Fruit fly (Drosophila melanogaster) whole organism, embryonic: ENCODE measurements around the gene CG11596.

ENCODE experiments used
- Atf3 ChIP-seq: fragments of 200-800 bp; sonication (Bioruptor generic); optimal IDR thresholded peaks from 3 replicates; lab custom pipeline; 2016; ENCODE audit warnings: missing biosample characterization, missing genetic modification characterization
- Atf6 ChIP-seq: fragments of 200-800 bp; sonication (Bioruptor generic); IDR thresholded peaks from 2 replicates; pipeline ENCODE4 v1.3.6; 2022; ENCODE audit warnings: missing biosample characterization, missing genetic modification characterization
- C15 ChIP-seq: fragments of 200-800 bp; sonication (Bioruptor generic); IDR thresholded peaks from 3 replicates; pipeline ENCODE4 v1.3.6; 2022; ENCODE audit warnings: missing biosample characterization, missing genetic modification characterization
- CG10147 ChIP-seq: fragments of 200-800 bp; sonication (Bioruptor generic); optimal IDR thresholded peaks from 2 replicates; lab custom pipeline; 2019; ENCODE audit warnings: missing biosample characterization, mild to moderate bottlenecking, missing genetic modification characterization, moderate library complexity
- CG11398 ChIP-seq: fragments of 200-800 bp; sonication (Bioruptor generic); optimal IDR thresholded peaks from 2 replicates; lab custom pipeline; 2016; ENCODE audit warnings: missing biosample characterization, missing genetic modification characterization
- CG11560 ChIP-seq: fragments of 200-800 bp; sonication (Bioruptor generic); IDR thresholded peaks from 3 replicates; pipeline ENCODE4 v1.3.6; 2022; ENCODE audit warnings: missing biosample characterization, missing genetic modification characterization
- CG12104 ChIP-seq: fragments of 200-800 bp; sonication (Bioruptor generic); optimal IDR thresholded peaks from 3 replicates; lab custom pipeline; 2016; ENCODE audit warnings: missing biosample characterization, missing genetic modification characterization
- CG1647 ChIP-seq: fragments of 200-800 bp; sonication (Bioruptor generic); optimal IDR thresholded peaks from 3 replicates; lab custom pipeline; 2016; ENCODE audit warnings: missing biosample characterization, missing genetic modification characterization
- CG18619 ChIP-seq: fragments of 200-800 bp; sonication (Bioruptor generic); optimal IDR thresholded peaks from 3 replicates; lab custom pipeline; 2017; ENCODE audit warnings: missing biosample characterization, mild to moderate bottlenecking, missing genetic modification characterization
- CG31388 ChIP-seq: fragments of 200-800 bp; sonication (Bioruptor generic); optimal IDR thresholded peaks from 2 replicates; lab custom pipeline; 2016; ENCODE audit warnings: missing biosample characterization, missing genetic modification characterization
- CG32532 ChIP-seq: fragments of 200-800 bp; sonication (Bioruptor generic); IDR thresholded peaks from 2 replicates; pipeline ENCODE4 v1.3.6; 2022; ENCODE audit warnings: missing biosample characterization, missing genetic modification characterization
- CG4282 ChIP-seq: fragments of 200-800 bp; sonication (Bioruptor generic); optimal IDR thresholded peaks from 2 replicates; lab custom pipeline; 2016; ENCODE audit warnings: missing biosample characterization, missing genetic modification characterization
- CG4617 ChIP-seq: fragments of 200-800 bp; sonication (Bioruptor generic); optimal IDR thresholded peaks from 3 replicates; lab custom pipeline; 2016; ENCODE audit warnings: missing biosample characterization, missing genetic modification characterization, borderline replicate concordance
- CG6791 ChIP-seq: fragments of 200-800 bp; sonication (Bioruptor generic); IDR thresholded peaks from 3 replicates; pipeline ENCODE4 v1.3.6; 2022; ENCODE audit warnings: missing biosample characterization, missing genetic modification characterization; ENCODE audit not compliant: partially characterized antibody
- CG6854 ChIP-seq: fragments of 200-800 bp; sonication (Bioruptor generic); optimal IDR thresholded peaks from 3 replicates; lab custom pipeline; 2017; ENCODE audit warnings: missing biosample characterization, mild to moderate bottlenecking, missing genetic modification characterization
- CG7271 ChIP-seq: fragments of 200-800 bp; sonication (Bioruptor generic); optimal IDR thresholded peaks from 2 replicates; lab custom pipeline; 2018; ENCODE audit warnings: missing biosample characterization, mild to moderate bottlenecking, missing genetic modification characterization, moderate library complexity
- CG7786 ChIP-seq: fragments of 200-800 bp; sonication (Bioruptor generic); optimal IDR thresholded peaks from 2 replicates; lab custom pipeline; 2016; ENCODE audit warnings: missing biosample characterization, missing genetic modification characterization
- CG7928 ChIP-seq: fragments of 200-800 bp; sonication (Bioruptor generic); optimal IDR thresholded peaks from 2 replicates; lab custom pipeline; 2017; ENCODE audit warnings: missing biosample characterization, mild to moderate bottlenecking, missing genetic modification characterization
- CG9817 ChIP-seq: fragments of 200-800 bp; sonication (Bioruptor generic); optimal IDR thresholded peaks from 2 replicates; lab custom pipeline; 2018; ENCODE audit warnings: missing biosample characterization, mild to moderate bottlenecking, missing genetic modification characterization, moderate library complexity
- CTCF ChIP-seq: fragments of 200-800 bp; sonication (Bioruptor generic); optimal IDR thresholded peaks from 2 replicates; lab custom pipeline; 2017; ENCODE audit warnings: missing biosample characterization, mild to moderate bottlenecking, missing genetic modification characterization, moderate library complexity
- D19B ChIP-seq: fragments of 200-800 bp; sonication (Bioruptor generic); optimal IDR thresholded peaks from 2 replicates; lab custom pipeline; 2017; ENCODE audit warnings: missing biosample characterization, mild to moderate bottlenecking, missing genetic modification characterization
- HLHmδ ChIP-seq: fragments of 200-800 bp; sonication (Bioruptor generic); optimal IDR thresholded peaks from 2 replicates; lab custom pipeline; 2018; ENCODE audit warnings: missing biosample characterization, mild to moderate bottlenecking, missing genetic modification characterization, moderate library complexity
- Hmx ChIP-seq: fragments of 200-800 bp; sonication (Bioruptor generic); optimal IDR thresholded peaks from 2 replicates; lab custom pipeline; 2016; ENCODE audit warnings: missing biosample characterization, missing genetic modification characterization
- Hr39 ChIP-seq: fragments of >200 bp; optimal IDR thresholded peaks from 2 replicates; lab custom pipeline; 2017
- Hr51 ChIP-seq, 2 experiments: fragments of 200-800 bp; sonication (Bioruptor generic); optimal IDR thresholded peaks; 2 replicates in 1 of 2; 3 replicates in 1 of 2; lab custom pipeline; 2016 to 2018; ENCODE audit warnings: missing biosample characterization in 2 of 2, missing genetic modification characterization in 2 of 2, mild to moderate bottlenecking in 1 of 2, moderate library complexity in 1 of 2
- Nf-YC ChIP-seq: fragments of 200-800 bp; optimal IDR thresholded peaks from 3 replicates; lab custom pipeline; 2019; ENCODE audit warnings: missing biosample characterization, mild to moderate bottlenecking, missing genetic modification characterization, moderate library complexity
- Poxn ChIP-seq: fragments of 200-800 bp; sonication (Bioruptor generic); IDR thresholded peaks from 2 replicates; pipeline ENCODE4 v1.3.6; 2022; ENCODE audit warnings: missing biosample characterization, missing genetic modification characterization
- Scr ChIP-seq: fragments of 200-800 bp; sonication (Bioruptor generic); IDR thresholded peaks from 2 replicates; pipeline ENCODE4 v1.3.6; 2022; ENCODE audit warnings: missing biosample characterization, missing genetic modification characterization; ENCODE audit not compliant: partially characterized antibody
- bbx ChIP-seq: fragments of 200-800 bp; sonication (Bioruptor generic); IDR thresholded peaks from 2 replicates; pipeline ENCODE4 v1.3.6; 2022; ENCODE audit warnings: missing biosample characterization, missing genetic modification characterization; ENCODE audit not compliant: partially characterized antibody
- bsh ChIP-seq, 2 experiments: fragments of 200-800 bp; sonication (Bioruptor generic); optimal IDR thresholded peaks; 2 replicates each; lab custom pipeline; 2017 to 2018; ENCODE audit warnings: mild to moderate bottlenecking in 2 of 2, missing biosample characterization in 2 of 2, missing genetic modification characterization in 2 of 2, moderate library complexity in 1 of 2
- ci ChIP-seq: fragments of 200-800 bp; sonication (Bioruptor generic); IDR thresholded peaks from 3 replicates; pipeline ENCODE4 v1.3.6; 2022; ENCODE audit warnings: missing biosample characterization, missing genetic modification characterization
- exex ChIP-seq: fragments of 200-800 bp; sonication (Bioruptor generic); optimal IDR thresholded peaks from 4 replicates; lab custom pipeline; 2018; ENCODE audit warnings: missing biosample characterization, mild to moderate bottlenecking, missing genetic modification characterization, moderate library complexity
- fru ChIP-seq: fragments of >200 bp; optimal IDR thresholded peaks from 2 replicates; lab custom pipeline; 2017
- grau ChIP-seq: fragments of 200-800 bp; optimal IDR thresholded peaks from 3 replicates; lab custom pipeline; 2019; ENCODE audit warnings: missing biosample characterization, mild to moderate bottlenecking, missing genetic modification characterization, moderate library complexity
- ham ChIP-seq: fragments of 200-800 bp; sonication (Bioruptor generic); IDR thresholded peaks from 2 replicates; pipeline ENCODE4 v1.3.6; 2022; ENCODE audit warnings: missing biosample characterization, missing genetic modification characterization
- hkb ChIP-seq, 2 experiments: fragments of 200-800 bp in 1 of 2; fragments of >200 bp in 1 of 2; sonication (Bioruptor generic) in 1 of 2; IDR thresholded peaks in 1 of 2; optimal IDR thresholded peaks in 1 of 2; 2 replicates each; pipeline versions ENCODE4 v1.3.6 to Lab custom; 2017 to 2022; ENCODE audit warnings: missing biosample characterization in 1 of 2, missing genetic modification characterization in 1 of 2
- oc ChIP-seq: fragments of 200-800 bp; sonication (Bioruptor generic); optimal IDR thresholded peaks from 2 replicates; lab custom pipeline; 2018; ENCODE audit warnings: missing biosample characterization, mild to moderate bottlenecking, missing genetic modification characterization, moderate library complexity
- pho ChIP-seq: fragments of 200-800 bp; sonication (Bioruptor generic); optimal IDR thresholded peaks from 2 replicates; lab custom pipeline; 2016; ENCODE audit warnings: missing biosample characterization, missing genetic modification characterization
- ranshi ChIP-seq: fragments of 200-800 bp; sonication (Bioruptor generic); IDR thresholded peaks from 2 replicates; pipeline ENCODE4 v1.3.6; 2022; ENCODE audit warnings: missing biosample characterization, missing genetic modification characterization
- sug ChIP-seq: fragments of 200-800 bp; optimal IDR thresholded peaks from 2 replicates; lab custom pipeline; 2019; ENCODE audit warnings: missing biosample characterization, mild to moderate bottlenecking, missing genetic modification characterization, moderate library complexity
- tgo ChIP-seq: fragments of 200-800 bp; sonication (Bioruptor generic); IDR thresholded peaks from 3 replicates; pipeline ENCODE4 v1.3.6; 2022; ENCODE audit warnings: missing biosample characterization, missing genetic modification characterization
- tio ChIP-seq: fragments of 200-800 bp; sonication (Bioruptor generic); optimal IDR thresholded peaks from 2 replicates; lab custom pipeline; 2017; ENCODE audit warnings: missing biosample characterization, missing genetic modification characterization, inconsistent platforms
- twi ChIP-seq: fragments of 200-800 bp; optimal IDR thresholded peaks from 2 replicates; lab custom pipeline; 2019; ENCODE audit warnings: missing biosample characterization, mild to moderate bottlenecking, missing genetic modification characterization, moderate library complexity
- z ChIP-seq: fragments of 200-800 bp; sonication (Bioruptor generic); IDR thresholded peaks from 3 replicates; pipeline ENCODE4 v1.3.6; 2022; ENCODE audit warnings: missing biosample characterization, missing genetic modification characterization

The CG11596 gene

dm6 chrX:1927473-1928306 lies at the start of gene CG11596 (continued):
- TF ChIP-seq HLHmδ (GFP tag; lab: Kevin White, UChicago) (no peak), CG11560 (tag; lab: Robert Waterston, UW) (no peak), tio (GFP tag; lab: Kevin White, UChicago) (no peak), CG9817 (no peak), CG1647 (GFP tag; lab: Kevin White, UChicago) (no peak), z (GFP tag; lab: Robert Waterston, UW) (no peak), CG4282 (GFP tag; lab: Kevin White, UChicago) (no peak), Hmx (GFP tag; lab: Kevin White, UChicago) (no peak), ci (GFP tag; lab: Robert Waterston, UW) (peak; percentile 6; the same call in 1 of the 3 replicates), CG10147 (no peak), Nf-YC (tag; lab: Kevin White, UChicago) (peak; percentile 20), twi (tag; lab: Kevin White, UChicago) (peak; percentile 52), pho (GFP tag; lab: Kevin White, UChicago) (peak; percentile 20), Poxn (no peak), Atf6 (GFP tag; lab: Robert Waterston, UW) (no peak), CG7786 (GFP tag; lab: Kevin White, UChicago) (peak; percentile 18), hkb (optimal IDR thresholded peaks at IDR 0.05; lab: Kevin White, UChicago) (no peak), hkb (GFP tag; IDR thresholded peaks at IDR 0.05; lab: Robert Waterston, UW) (0 out of 2 replicates have a peak, but pooled peaks have one; percentile 26), Atf3 (GFP tag; lab: Kevin White, UChicago) (no peak), D19B (GFP tag; lab: Kevin White, UChicago) (no peak), CG4617 (GFP tag; lab: Kevin White, UChicago) (peak; percentile 75), Scr (0 out of 2 replicates have a peak, but pooled peaks have one; percentile 21), grau (tag; lab: Kevin White, UChicago) (peak; percentile 12), CG31388 (no peak), CG12104 (GFP tag; lab: Kevin White, UChicago) (no peak), bbx (no peak; the same call in 1 of the 2 replicates), CG32532 (peak; percentile 19; the same call in 1 of the 2 replicates), Hr51 (GFP tag; optimal IDR thresholded peaks at IDR 0.05; lab: Kevin White, UChicago) (no peak), CTCF (GFP tag; lab: Kevin White, UChicago) (peak; percentile 9), sug (tag; lab: Kevin White, UChicago) (peak; percentile 57), Hr39 (lab: Kevin White, UChicago) (no peak), bsh (GFP tag; optimal IDR thresholded peaks at IDR 0.05; lab: Kevin White, UChicago) (no peak), CG11398 (GFP tag; lab: Kevin White, UChicago) (no peak), tgo (GFP tag; lab: Robert Waterston, UW) (0 out of 3 replicates have a peak, but pooled peaks have one; percentile 25), oc (tag; lab: Kevin White, UChicago) (no peak), C15 (no peak), CG6791 (GFP tag; lab: Robert Waterston, UW) (no peak), ranshi (GFP tag; lab: Robert Waterston, UW) (peak; percentile 11; the same call in 1 of the 2 replicates), CG18619 (GFP tag; lab: Kevin White, UChicago) (no peak), CG6854 (GFP tag; lab: Kevin White, UChicago) (no peak), CG7271 (tag; lab: Kevin White, UChicago) (peak; percentile 1), fru (lab: Kevin White, UChicago) (no peak), exex (tag; lab: Kevin White, UChicago) (peak; percentile 58), CG7928 (GFP tag; lab: Kevin White, UChicago) (no peak), ham (GFP tag; lab: Robert Waterston, UW) (no peak)
